Worm (Caenorhabditis elegans): Measurements from ENCODE around the gene ncx-7.

DNA sequence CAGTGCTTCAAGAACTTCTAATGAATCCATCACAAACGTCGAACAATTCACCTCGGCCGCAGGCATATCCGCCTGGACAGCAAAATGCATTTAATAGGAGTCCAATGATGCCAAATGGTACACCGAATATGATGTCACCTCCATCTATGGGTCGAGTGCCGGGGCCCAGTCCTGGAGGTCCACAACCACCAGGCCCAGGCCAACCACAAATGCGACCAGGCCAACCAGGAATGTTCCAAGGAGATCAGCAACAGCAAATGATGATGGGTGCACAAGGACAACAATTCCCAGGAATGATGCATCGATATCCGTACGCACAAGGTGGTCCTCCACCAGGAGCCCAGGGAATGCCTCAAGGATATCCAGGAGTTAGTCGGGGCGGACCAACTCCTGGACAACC lies 47.0 kb upstream of the ncx-7 start:
- TF ChIP-seq ceh-6 (GFP tag; optimal IDR thresholded peaks at IDR 0.05) (no peak), pha-4 (tag; optimal IDR thresholded peaks at IDR 0.05) (no peak), che-1 (tag; optimal IDR thresholded peaks at IDR 0.05) (no peak), ceh-31 (tag; optimal IDR thresholded peaks at IDR 0.05) (no peak), npax-4 (tag; optimal IDR thresholded peaks at IDR 0.05) (no peak), rnt-1 (tag; optimal IDR thresholded peaks at IDR 0.05) (no peak)
